Worm (Caenorhabditis elegans) whole organism, L1 larva: Measurements from ENCODE around the gene acbp-4.

ENCODE experiments used
- C04F5.9 ChIP-seq: sonication (generic microtip); optimal IDR thresholded peaks from 2 replicates; lab custom pipeline; 2016; ENCODE audit warnings: missing genetic modification characterization, missing compliant biosample characterization
- C16A3.4 ChIP-seq: fragments of 150-350 bp; optimal IDR thresholded peaks from 2 replicates; lab custom pipeline; 2014; ENCODE audit warnings: missing biosample characterization, missing genetic modification characterization
- C34B4.2 ChIP-seq: sonication (generic microtip); optimal IDR thresholded peaks from 2 replicates; lab custom pipeline; 2017; ENCODE audit warnings: mild to moderate bottlenecking, missing genetic modification characterization, missing compliant biosample characterization
- aha-1 ChIP-seq: fragments of 150-350 bp; optimal IDR thresholded peaks from 2 replicates; lab custom pipeline; 2014; ENCODE audit warnings: missing biosample characterization, missing genetic modification characterization
- alr-1 ChIP-seq: fragments of 200-800 bp; sonication (Bioruptor generic); optimal IDR thresholded peaks from 2 replicates; lab custom pipeline; 2018; ENCODE audit warnings: borderline replicate concordance, mild to moderate bottlenecking, missing genetic modification characterization, missing compliant biosample characterization
- aly-2 ChIP-seq: fragments of 150-350 bp; optimal IDR thresholded peaks from 2 replicates; lab custom pipeline; 2014; ENCODE audit warnings: missing biosample characterization, missing genetic modification characterization
- blmp-1 ChIP-seq: fragments of 150-350 bp; optimal IDR thresholded peaks from 2 replicates; lab custom pipeline; 2014; ENCODE audit warnings: missing biosample characterization, missing genetic modification characterization
- ceh-8 ChIP-seq: fragments of 200-800 bp; sonication (Bioruptor generic); optimal IDR thresholded peaks from 2 replicates; lab custom pipeline; 2018; ENCODE audit warnings: mild to moderate bottlenecking, missing genetic modification characterization, moderate library complexity, missing compliant biosample characterization
- ceh-82 ChIP-seq, 3 experiments: fragments of 150-350 bp in 1 of 3; sonication (generic microtip) in 2 of 3; optimal IDR thresholded peaks; 2 replicates each; lab custom pipeline; 2014 to 2017; ENCODE audit warnings: missing biosample characterization in 3 of 3, missing genetic modification characterization in 3 of 3
- ceh-88 ChIP-seq: fragments of 200-800 bp; sonication (Bioruptor generic); IDR thresholded peaks from 2 replicates; pipeline ENCODE4 v1.3.6; 2022; ENCODE audit warnings: missing genetic modification characterization, missing compliant biosample characterization
- ceh-90 ChIP-seq: sonication (generic microtip); optimal IDR thresholded peaks from 2 replicates; lab custom pipeline; 2016; ENCODE audit warnings: missing genetic modification characterization, missing compliant biosample characterization
- ces-1 ChIP-seq: fragments of 150-350 bp; optimal IDR thresholded peaks from 2 replicates; lab custom pipeline; 2014; ENCODE audit warnings: missing biosample characterization, missing genetic modification reagents, missing genetic modification characterization
- efl-1 ChIP-seq, 4 experiments: fragments of 150-350 bp; optimal IDR thresholded peaks in 3 of 4; peaks in 1 of 4; 1 replicate in 1 of 4; 2 replicates in 3 of 4; lab custom pipeline; 2014; ENCODE audit warnings: missing biosample characterization in 2 of 4, missing genetic modification characterization in 2 of 4, missing genetic modification reagents in 2 of 4
- elt-2 ChIP-seq: sonication (generic microtip); optimal IDR thresholded peaks from 2 replicates; lab custom pipeline; 2016; ENCODE audit warnings: missing genetic modification characterization, mild to moderate bottlenecking, inconsistent platforms, missing compliant biosample characterization, missing genetic modification reagents
- elt-3 ChIP-seq, 6 experiments: fragments of 150-350 bp in 1 of 6; sonication (generic microtip); optimal IDR thresholded peaks; 2 replicates each; lab custom pipeline; 2017 to 2018; ENCODE audit warnings: missing biosample characterization in 6 of 6, missing genetic modification characterization in 6 of 6, inconsistent platforms in 1 of 6
- fkh-10 ChIP-seq: sonication (generic microtip); optimal IDR thresholded peaks from 2 replicates; lab custom pipeline; 2017; ENCODE audit warnings: missing biosample characterization, missing genetic modification reagents, missing genetic modification characterization
- fkh-4 ChIP-seq: sonication (generic microtip); optimal IDR thresholded peaks from 2 replicates; lab custom pipeline; 2016; ENCODE audit warnings: missing compliant biosample characterization, missing genetic modification characterization, borderline replicate concordance
- grh-1 ChIP-seq: fragments of 200-800 bp; sonication (Bioruptor generic); IDR thresholded peaks from 2 replicates; pipeline ENCODE4 v1.3.6; 2022; ENCODE audit warnings: missing genetic modification reagents, missing genetic modification characterization, missing compliant biosample characterization
- isw-1 ChIP-seq: fragments of 200-800 bp; sonication (Bioruptor generic); IDR thresholded peaks from 2 replicates; pipeline ENCODE4 v1.3.6; 2022; ENCODE audit warnings: missing genetic modification characterization, missing compliant biosample characterization
- jun-1 ChIP-seq: fragments of 150-350 bp; optimal IDR thresholded peaks from 2 replicates; lab custom pipeline; 2014; ENCODE audit warnings: missing biosample characterization, missing genetic modification reagents, missing genetic modification characterization
- lin-13 ChIP-seq: fragments of 150-350 bp; optimal IDR thresholded peaks from 2 replicates; lab custom pipeline; 2014; ENCODE audit warnings: missing biosample characterization, missing genetic modification reagents, missing genetic modification characterization
- lin-14 ChIP-seq: fragments of 200-800 bp; sonication (Bioruptor generic); optimal IDR thresholded peaks from 2 replicates; lab custom pipeline; 2018; ENCODE audit warnings: mild to moderate bottlenecking, missing genetic modification characterization, moderate library complexity, missing compliant biosample characterization
- lin-15B ChIP-seq: fragments of 150-350 bp; sonication (generic microtip); optimal IDR thresholded peaks from 3 replicates; lab custom pipeline; 2014; ENCODE audit warnings: missing biosample characterization, missing genetic modification characterization
- lin-35 ChIP-seq, 2 experiments: fragments of 150-350 bp; optimal IDR thresholded peaks; 2 replicates each; lab custom pipeline; 2014; ENCODE audit warnings: missing biosample characterization in 2 of 2, missing genetic modification characterization in 2 of 2, missing genetic modification reagents in 2 of 2
- lin-39 ChIP-seq: fragments of 150-350 bp; optimal IDR thresholded peaks from 2 replicates; lab custom pipeline; 2014; ENCODE audit warnings: missing biosample characterization, missing genetic modification reagents, missing genetic modification characterization
- lir-3 ChIP-seq: sonication (generic microtip); optimal IDR thresholded peaks from 2 replicates; lab custom pipeline; 2016; ENCODE audit warnings: mild to moderate bottlenecking, missing genetic modification characterization, moderate library complexity, missing compliant biosample characterization; ENCODE audit not compliant: poor library complexity
- lsy-2 ChIP-seq, 2 experiments: fragments of 150-350 bp; optimal IDR thresholded peaks; 2 replicates each; lab custom pipeline; 2014; ENCODE audit warnings: missing biosample characterization in 2 of 2, missing genetic modification characterization in 2 of 2
- mef-2 ChIP-seq: fragments of 150-350 bp; optimal IDR thresholded peaks from 2 replicates; lab custom pipeline; 2014; ENCODE audit warnings: missing biosample characterization, missing genetic modification characterization
- mep-1 ChIP-seq: fragments of 150-350 bp; optimal IDR thresholded peaks from 2 replicates; lab custom pipeline; 2014; ENCODE audit warnings: missing biosample characterization, missing genetic modification characterization
- nhr-19 ChIP-seq: fragments of 200-800 bp; sonication (Bioruptor generic); conservative IDR thresholded peaks from 2 replicates; pipeline ENCODE4 v1.3.6; 2022; ENCODE audit warnings: missing genetic modification characterization, missing compliant biosample characterization
- nhr-20 ChIP-seq: sonication (generic microtip); optimal IDR thresholded peaks from 2 replicates; lab custom pipeline; 2016; ENCODE audit warnings: mild to moderate bottlenecking, missing genetic modification characterization, missing compliant biosample characterization
- nhr-237 ChIP-seq: fragments of 150-350 bp; optimal IDR thresholded peaks from 2 replicates; lab custom pipeline; 2014; ENCODE audit warnings: missing biosample characterization, missing genetic modification characterization
- nhr-28 ChIP-seq: fragments of 150-350 bp; optimal IDR thresholded peaks from 2 replicates; lab custom pipeline; 2014; ENCODE audit warnings: missing biosample characterization, missing genetic modification characterization
- nhr-71 ChIP-seq: sonication (generic microtip); optimal IDR thresholded peaks from 2 replicates; lab custom pipeline; 2016; ENCODE audit warnings: mild to moderate bottlenecking, missing genetic modification characterization, moderate library complexity, missing compliant biosample characterization
- nhr-84 ChIP-seq: sonication (generic microtip); optimal IDR thresholded peaks from 2 replicates; lab custom pipeline; 2017; ENCODE audit warnings: missing biosample characterization, missing genetic modification characterization
- nhr-85 ChIP-seq: sonication (generic microtip); peaks from one replicate; lab custom pipeline; 2016; ENCODE audit warnings: missing genetic modification characterization, inconsistent platforms, missing compliant biosample characterization
- snu-23 ChIP-seq: sonication (generic microtip); optimal IDR thresholded peaks from 2 replicates; lab custom pipeline; 2016; ENCODE audit warnings: missing genetic modification characterization, missing compliant biosample characterization
- sox-4 ChIP-seq: sonication (generic microtip); optimal IDR thresholded peaks from 2 replicates; lab custom pipeline; 2016; ENCODE audit warnings: missing genetic modification characterization, missing compliant biosample characterization
- sptf-1 ChIP-seq: fragments of 150-350 bp; optimal IDR thresholded peaks from 2 replicates; lab custom pipeline; 2014; ENCODE audit warnings: missing biosample characterization, missing genetic modification characterization
- sup-37 ChIP-seq: fragments of 200-800 bp; sonication (Bioruptor generic); optimal IDR thresholded peaks from 2 replicates; lab custom pipeline; 2018; ENCODE audit warnings: mild to moderate bottlenecking, missing genetic modification characterization, missing compliant biosample characterization
- tlp-1 ChIP-seq: fragments of 150-350 bp; optimal IDR thresholded peaks from 2 replicates; lab custom pipeline; 2014; ENCODE audit warnings: missing biosample characterization, missing genetic modification characterization
- unc-130 ChIP-seq: fragments of 150-350 bp; optimal IDR thresholded peaks from 2 replicates; lab custom pipeline; 2017; ENCODE audit warnings: missing biosample characterization, missing genetic modification characterization, inconsistent platforms
- vab-15 ChIP-seq: sonication (generic microtip); optimal IDR thresholded peaks from 2 replicates; lab custom pipeline; 2017; ENCODE audit warnings: missing genotype, mild to moderate bottlenecking, missing genetic modification characterization, missing compliant biosample characterization
- xbp-1 ChIP-seq: sonication (generic microtip); optimal IDR thresholded peaks from 2 replicates; lab custom pipeline; 2016; ENCODE audit warnings: missing genetic modification characterization, missing compliant biosample characterization
- zip-4 ChIP-seq: fragments of 200-800 bp; sonication (Bioruptor generic); optimal IDR thresholded peaks from 2 replicates; lab custom pipeline; 2018; ENCODE audit warnings: mild to moderate bottlenecking, missing genetic modification characterization, moderate library complexity, missing compliant biosample characterization
- ztf-4 ChIP-seq: fragments of 150-350 bp; optimal IDR thresholded peaks from 2 replicates; lab custom pipeline; 2014; ENCODE audit warnings: missing biosample characterization, missing genetic modification characterization

Gene acbp-4

DNA sequence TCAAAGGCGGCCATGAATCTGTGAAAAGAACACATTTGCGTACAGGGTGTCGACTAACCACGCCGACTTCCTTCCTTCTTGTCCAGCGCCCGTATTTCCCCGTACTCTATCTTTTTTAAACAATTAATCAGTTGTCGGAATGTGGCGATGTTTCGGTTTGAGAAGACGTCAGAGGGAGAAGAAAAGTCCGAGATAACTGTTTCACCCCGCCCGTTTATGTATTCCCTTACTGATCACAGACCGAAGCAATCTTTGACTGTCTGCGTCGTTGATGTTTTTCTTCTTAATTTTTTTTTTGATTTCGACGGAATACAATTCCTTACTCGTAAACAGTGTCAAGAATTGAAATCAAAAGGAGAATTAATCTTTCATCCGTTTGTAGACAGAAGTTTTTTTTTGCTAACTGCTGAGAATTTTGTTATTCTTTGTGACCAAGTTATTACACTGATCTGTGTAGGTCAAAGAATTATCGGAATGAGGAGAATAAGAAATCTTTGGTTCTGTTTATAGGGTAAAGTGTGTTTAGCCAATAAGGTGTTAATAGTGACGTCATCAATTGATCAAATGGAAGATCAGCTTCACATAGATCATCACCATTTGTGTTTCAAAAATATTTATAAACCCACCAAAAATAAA lies 11.7 kb downstream of the acbp-4 start (continued):
- TF ChIP-seq C04F5.9 (tag; lab: Kevin White, UChicago) (no peak), ces-1 (GFP tag; lab: Kevin White, UChicago) (no peak), grh-1 (GFP tag; lab: Robert Waterston, UW) (no peak), lin-39 (tag; lab: Kevin White, UChicago) (no peak), ceh-8 (GFP tag; lab: Kevin White, UChicago) (no peak), nhr-84 (no peak), ceh-82 (tag; optimal IDR thresholded peaks at IDR 0.05; lab: Kevin White, UChicago) (no peak), aly-2 (tag; lab: Kevin White, UChicago) (no peak), nhr-237 (no peak), lin-13 (GFP tag; lab: Kevin White, UChicago) (no peak), jun-1 (tag; lab: Kevin White, UChicago) (no peak), nhr-19 (GFP tag; lab: Robert Waterston, UW) (peak; percentile 21; the same call in 1 of the 2 replicates), ztf-4 (tag; lab: Kevin White, UChicago) (no peak), ceh-90 (tag; lab: Kevin White, UChicago) (no peak), aha-1 (tag; lab: Kevin White, UChicago) (no peak), lin-15B (tag; lab: Kevin White, UChicago) (no peak), sox-4 (tag; lab: Kevin White, UChicago) (no peak), alr-1 (no peak), C16A3.4 (tag; lab: Kevin White, UChicago) (no peak), nhr-28 (tag; lab: Kevin White, UChicago) (no peak), blmp-1 (tag; lab: Kevin White, UChicago) (peak; percentile 79), isw-1 (no peak), nhr-85 (tag; lab: Kevin White, UChicago) (peak; percentile 95), unc-130 (tag; lab: Kevin White, UChicago) (peak; percentile 17)
- TF ChIP-seq, all 84 proteins: peak for 15

DNA sequence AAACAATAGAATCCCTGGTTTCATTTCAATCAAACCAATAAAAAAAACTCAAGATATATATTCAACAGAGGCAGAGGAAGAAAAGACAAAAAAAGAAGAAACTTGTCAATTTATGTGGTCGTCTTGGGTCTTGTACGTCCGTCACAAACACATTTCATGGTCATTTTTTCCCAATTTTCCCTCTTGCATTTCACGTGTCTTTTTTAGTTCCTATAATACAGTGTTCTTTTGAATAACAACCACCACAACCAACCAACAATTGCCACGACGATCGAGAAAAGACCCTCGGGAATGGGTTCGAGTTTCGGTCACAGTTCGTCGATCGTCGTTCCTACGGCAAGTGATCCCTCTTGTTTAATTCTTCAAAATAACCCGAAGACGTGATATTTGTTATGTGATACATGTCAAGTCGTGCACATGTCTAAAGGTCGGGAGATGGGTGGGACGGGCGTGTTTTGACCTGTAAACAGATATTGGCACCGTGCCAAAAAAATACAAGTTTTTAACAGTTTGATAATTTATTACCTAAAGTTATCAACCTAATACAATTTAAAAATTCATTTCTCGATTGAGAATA lies 12.7 kb downstream of the acbp-4 start:
- no peak for TF ChIP-seq elt-2 (tag; lab: Kevin White, UChicago)
- TF ChIP-seq ceh-82 (tag; optimal IDR thresholded peaks at IDR 0.05; lab: Kevin White, UChicago), result no peak
- TF ChIP-seq nhr-71, result peak; percentile 26
- peak; percentile 89 for TF ChIP-seq xbp-1
- peak in 1 of 2 experiments; percentile 2 for TF ChIP-seq lsy-2 (tag; optimal IDR thresholded peaks at IDR 0.05; lab: Kevin White, UChicago)
- no peak for TF ChIP-seq vab-15 (tag; lab: Kevin White, UChicago)
- TF ChIP-seq fkh-10 (GFP tag; lab: Kevin White, UChicago), result no peak
- TF ChIP-seq mef-2 (tag; lab: Kevin White, UChicago), result no peak
- no peak for TF ChIP-seq zip-4 (GFP tag; lab: Kevin White, UChicago)
- no peak for TF ChIP-seq sptf-1 (tag; lab: Kevin White, UChicago)
- TF ChIP-seq lin-35 (GFP tag; optimal IDR thresholded peaks at IDR 0.05; lab: Kevin White, UChicago), result peak in 1 of 2 experiments; percentile 7
- peak; percentile 38 for TF ChIP-seq mep-1 (tag; lab: Kevin White, UChicago)
- TF ChIP-seq C34B4.2 (tag; lab: Kevin White, UChicago), result no peak
- peak; percentile 26 for TF ChIP-seq snu-23 (GFP tag; lab: Kevin White, UChicago)
- no peak for TF ChIP-seq ceh-88 (GFP tag; lab: Robert Waterston, UW)
- no peak for TF ChIP-seq sup-37 (GFP tag; lab: Kevin White, UChicago)
- no peak for TF ChIP-seq tlp-1
- no peak for TF ChIP-seq grh-1 (GFP tag; lab: Robert Waterston, UW)
- TF ChIP-seq elt-3 (tag; optimal IDR thresholded peaks at IDR 0.05; lab: Kevin White, UChicago), result peak in 1 of 6 experiments; percentile 18
- no peak for TF ChIP-seq fkh-4
- TF ChIP-seq ztf-4 (tag; lab: Kevin White, UChicago), result no peak
- TF ChIP-seq efl-1 (optimal IDR thresholded peaks at IDR 0.05; lab: Kevin White, UChicago), result no peak
- TF ChIP-seq efl-1 (GFP tag; optimal IDR thresholded peaks at IDR 0.05 in 1 of 2; lab: Kevin White, UChicago), result no peak
- TF ChIP-seq blmp-1 (tag; lab: Kevin White, UChicago), result peak; percentile 39
- TF ChIP-seq ceh-8 (GFP tag; lab: Kevin White, UChicago), result no peak
- peak; percentile 70 for TF ChIP-seq nhr-85 (tag; lab: Kevin White, UChicago)
- TF ChIP-seq nhr-20 (tag; lab: Kevin White, UChicago), result peak; percentile 66
- peak; percentile 63 for TF ChIP-seq lin-14 (GFP tag; lab: Kevin White, UChicago)
- no peak for TF ChIP-seq lir-3 (tag; lab: Kevin White, UChicago)
